Fruit fly (Drosophila melanogaster) whole organism, adult: ENCODE results near the gene CG7646.

Experiments used
- CG11617 ChIP-seq: fragments of 200-800 bp; sonication (Bioruptor generic); optimal IDR thresholded peaks from 2 replicates; lab custom pipeline; 2017; ENCODE audit warnings: mild to moderate bottlenecking, missing biosample characterization, missing genetic modification reagents, missing genetic modification characterization
- CG12768 ChIP-seq: fragments of 200-800 bp; sonication (Bioruptor generic); optimal IDR thresholded peaks from 2 replicates; lab custom pipeline; 2017; ENCODE audit warnings: missing biosample characterization, missing genetic modification characterization, mild to moderate bottlenecking, moderate library complexity, missing genetic modification reagents
- CG14711 ChIP-seq: fragments of 200-800 bp; sonication (Bioruptor generic); optimal IDR thresholded peaks from 2 replicates; lab custom pipeline; 2018; ENCODE audit warnings: missing biosample characterization, mild to moderate bottlenecking, missing genetic modification characterization, moderate library complexity
- CG1620 ChIP-seq: fragments of 200-800 bp; sonication (Bioruptor generic); optimal IDR thresholded peaks from 2 replicates; lab custom pipeline; 2016; ENCODE audit warnings: missing biosample characterization, missing genetic modification characterization
- CG33017 ChIP-seq: fragments of 200-800 bp; sonication (Bioruptor generic); optimal IDR thresholded peaks from 2 replicates; lab custom pipeline; 2018; ENCODE audit warnings: missing biosample characterization, mild to moderate bottlenecking, missing genetic modification characterization, moderate library complexity
- CG7101 ChIP-seq: fragments of 200-800 bp; sonication (Bioruptor generic); optimal IDR thresholded peaks from 2 replicates; lab custom pipeline; 2018; ENCODE audit warnings: missing biosample characterization, mild to moderate bottlenecking, missing genetic modification characterization, moderate library complexity
- cic ChIP-seq: fragments of 200-800 bp; sonication (Bioruptor generic); optimal IDR thresholded peaks from 2 replicates; lab custom pipeline; 2017; ENCODE audit warnings: missing biosample characterization, mild to moderate bottlenecking, missing genetic modification characterization, moderate library complexity
- kay ChIP-seq: fragments of 200-800 bp; sonication (Bioruptor generic); peaks from one replicate; lab custom pipeline; 2016; ENCODE audit warnings: missing biosample characterization, missing genetic modification characterization, borderline replicate concordance
- ovo ChIP-seq: fragments of 200-800 bp; sonication (Bioruptor generic); optimal IDR thresholded peaks from 2 replicates; lab custom pipeline; 2016; ENCODE audit warnings: missing biosample characterization, missing genetic modification characterization
- toe ChIP-seq: fragments of 200-800 bp; sonication (Bioruptor generic); optimal IDR thresholded peaks from 2 replicates; lab custom pipeline; 2016; ENCODE audit warnings: missing biosample characterization, missing genetic modification characterization

DNA sequence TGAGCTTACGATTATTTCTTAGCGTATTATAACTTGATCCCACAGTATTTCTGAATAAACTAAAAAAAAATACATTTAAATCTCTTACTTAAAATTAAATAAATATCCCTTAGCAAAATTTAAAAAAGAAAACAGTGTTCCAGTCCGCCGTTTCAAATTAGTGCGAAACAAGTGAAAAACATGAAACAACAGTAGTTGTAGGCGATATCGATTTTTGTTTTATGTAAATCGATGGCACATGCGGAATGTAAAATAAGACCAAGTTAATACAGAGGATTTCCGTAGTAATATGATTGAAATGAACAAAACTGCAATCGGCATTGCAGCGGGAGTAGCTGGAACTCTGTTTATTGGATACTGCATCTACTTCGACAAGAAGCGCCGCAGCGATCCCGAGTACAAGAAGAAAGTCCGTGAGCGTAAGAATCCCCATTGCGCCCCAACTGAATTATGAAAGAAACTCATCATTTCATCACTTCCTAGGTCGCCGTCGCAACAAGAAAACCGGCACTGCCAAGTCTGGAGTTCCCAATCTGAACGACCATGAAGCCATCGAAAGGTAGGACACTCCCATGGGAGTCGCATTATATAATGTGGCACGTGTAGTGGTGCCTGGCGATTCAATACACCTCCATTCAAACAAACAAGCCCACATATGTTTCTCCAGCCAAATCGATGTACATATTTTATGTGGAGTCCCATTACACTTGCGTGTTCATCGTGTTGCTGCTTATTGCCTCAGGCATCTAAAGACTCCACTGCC, 9.4 kb downstream of the CG7646 start:
- TF ChIP-seq toe (no peak), kay (no peak), CG1620 (GFP tag; lab: Kevin White, UChicago) (no peak), cic (GFP tag; lab: Kevin White, UChicago) (no peak), CG14711 (tag; lab: Kevin White, UChicago) (no peak), CG7101 (tag; lab: Kevin White, UChicago) (no peak), CG33017 (tag; lab: Kevin White, UChicago) (no peak), CG11617 (GFP tag; lab: Kevin White, UChicago) (no peak), CG12768 (GFP tag; lab: Kevin White, UChicago) (no peak), ovo (GFP tag; lab: Kevin White, UChicago) (no peak)
